Fruit fly (Drosophila melanogaster): ENCODE measurements around the gene GluRIIC.

GluRIIC gene

DNA sequence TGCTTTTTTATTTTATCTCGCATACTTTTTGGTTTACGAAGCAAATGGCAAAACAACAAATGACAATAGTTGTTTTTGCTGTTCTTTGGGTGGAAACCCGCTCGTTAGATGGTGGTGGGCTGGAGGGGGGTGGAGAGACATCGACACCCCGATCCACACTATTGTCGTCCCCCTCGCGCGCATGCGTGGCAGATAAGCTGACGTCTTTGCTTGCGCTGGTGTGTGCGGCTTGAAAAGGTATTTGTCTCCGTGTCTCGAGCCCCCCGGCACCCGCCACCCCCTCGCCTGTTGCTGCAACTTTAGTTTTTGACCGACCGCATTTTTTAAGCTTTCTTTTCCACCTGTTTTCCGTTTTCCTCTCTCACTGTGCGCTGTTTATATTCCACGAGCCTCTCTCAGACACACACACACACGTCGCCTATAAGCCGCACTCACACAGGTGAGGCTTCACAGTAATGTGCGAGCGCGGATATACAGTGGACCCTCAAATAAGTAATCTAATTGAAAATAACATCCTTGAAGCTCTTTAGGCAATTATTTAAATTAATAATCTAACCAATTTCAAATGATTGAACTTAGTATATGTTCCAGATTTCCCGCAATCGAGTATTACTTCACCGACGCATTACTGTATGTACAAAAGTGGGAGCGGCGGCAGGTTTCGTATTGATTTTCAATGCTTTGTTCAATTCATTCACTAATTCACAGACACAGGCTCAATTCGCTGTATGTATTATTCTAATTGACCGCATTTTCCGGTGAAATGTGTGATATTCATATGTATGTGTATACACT, 46.7 kb upstream of the GluRIIC start (continued):
- TF ChIP-seq amos (GFP tag; IDR thresholded peaks at IDR 0.05; ENCODE audit: partially characterized antibody): 0 out of 2 replicates have a peak, but pooled peaks have one; percentile 14
- TF ChIP-seq insv (GFP tag; optimal IDR thresholded peaks at IDR 0.05): peak in 1 of 2 experiments; percentile 18
- peak; percentile 90 for TF ChIP-seq CG7556 (GFP tag; optimal IDR thresholded peaks at IDR 0.05)
- peak; percentile 80 for TF ChIP-seq cato (GFP tag; optimal IDR thresholded peaks at IDR 0.05; ENCODE audit: borderline replicate concordance)
- TF ChIP-seq MBD-R2 (GFP tag; IDR thresholded peaks at IDR 0.05): peak; percentile 92
- no peak for TF ChIP-seq Dp (GFP tag; optimal IDR thresholded peaks at IDR 0.05)
- peak; percentile 94 for TF ChIP-seq Sox102F (GFP tag; optimal IDR thresholded peaks at IDR 0.05)
- peak; percentile 81 for TF ChIP-seq D19B (GFP tag; optimal IDR thresholded peaks at IDR 0.05)
- TF ChIP-seq sc (optimal IDR thresholded peaks at IDR 0.05): no peak
- peak; percentile 75 for TF ChIP-seq sc (GFP tag; optimal IDR thresholded peaks at IDR 0.05)
- TF ChIP-seq CG12219 (GFP tag; optimal IDR thresholded peaks at IDR 0.05): peak; percentile 90
- peak; percentile 91 for TF ChIP-seq CG6813 (GFP tag; optimal IDR thresholded peaks at IDR 0.05)
- peak; percentile 88 for TF ChIP-seq sens-2 (GFP tag; IDR thresholded peaks at IDR 0.05)
- peak; percentile 72 for TF ChIP-seq slou (GFP tag; optimal IDR thresholded peaks at IDR 0.05)
- peak; percentile 93 for TF ChIP-seq CG11504 (tag; optimal IDR thresholded peaks at IDR 0.05)
- peak; percentile 73 for TF ChIP-seq Nf-YB (GFP tag; optimal IDR thresholded peaks at IDR 0.05)
- TF ChIP-seq rib (GFP tag; IDR thresholded peaks at IDR 0.05): peak; percentile 95
- TF ChIP-seq nom (GFP tag; optimal IDR thresholded peaks at IDR 0.05): peak; percentile 62
- peak; percentile 14 for TF ChIP-seq Neu2 (GFP tag; optimal IDR thresholded peaks at IDR 0.05; ENCODE audit: borderline replicate concordance)
- peak; percentile 89 for TF ChIP-seq CG33557 (GFP tag; optimal IDR thresholded peaks at IDR 0.05)
- no peak for TF ChIP-seq prd (optimal IDR thresholded peaks at IDR 0.05)
- TF ChIP-seq prd (GFP tag; IDR thresholded peaks at IDR 0.05): peak; percentile 97
- peak; percentile 74 for TF ChIP-seq luna (GFP tag; optimal IDR thresholded peaks at IDR 0.05)
- TF ChIP-seq Hr51 (GFP tag; optimal IDR thresholded peaks at IDR 0.05): peak; percentile 87 to 93
- peak; percentile 97 for TF ChIP-seq NFAT (GFP tag; IDR thresholded peaks at IDR 0.05)
- TF ChIP-seq Usf (GFP tag; optimal IDR thresholded peaks at IDR 0.05): peak; percentile 79
- peak; percentile 89 for TF ChIP-seq org-1 (GFP tag; optimal IDR thresholded peaks at IDR 0.05)
- peak; percentile 97 for TF ChIP-seq CG14014 (GFP tag; IDR thresholded peaks at IDR 0.05)
- no peak for TF ChIP-seq cad (GFP tag; optimal IDR thresholded peaks at IDR 0.05)
- 0 out of 2 replicates have a peak, but pooled peaks have one; percentile 15 for TF ChIP-seq Scr (GFP tag; IDR thresholded peaks at IDR 0.05; ENCODE audit: partially characterized antibody)
- TF ChIP-seq toy (GFP tag; IDR thresholded peaks at IDR 0.05): peak; percentile 90
- TF ChIP-seq CG10543 (GFP tag; optimal IDR thresholded peaks at IDR 0.05): peak; percentile 85
- TF ChIP-seq zen (tag; optimal IDR thresholded peaks at IDR 0.05): peak; percentile 89
- peak; percentile 90 for TF ChIP-seq CG4854 (GFP tag; optimal IDR thresholded peaks at IDR 0.05)
- TF ChIP-seq CG3838 (GFP tag; optimal IDR thresholded peaks at IDR 0.05): peak; percentile 62
- peak; percentile 80 for TF ChIP-seq sqz (GFP tag; optimal IDR thresholded peaks at IDR 0.05)
- peak; percentile 93 for TF ChIP-seq otp (GFP tag; IDR thresholded peaks at IDR 0.05)
- TF ChIP-seq Mes4 (GFP tag; optimal IDR thresholded peaks at IDR 0.05): peak; percentile 83
- peak; percentile 87 for TF ChIP-seq CG12104 (GFP tag; optimal IDR thresholded peaks at IDR 0.05)
- peak; percentile 96 for TF ChIP-seq CG2678 (tag; optimal IDR thresholded peaks at IDR 0.05)
- peak; percentile 86 for TF ChIP-seq ssp (GFP tag; IDR thresholded peaks at IDR 0.05)
- TF ChIP-seq Sry-β (GFP tag; optimal IDR thresholded peaks at IDR 0.05): peak; percentile 4
- TF ChIP-seq CG14860 (GFP tag; IDR thresholded peaks at IDR 0.05; ENCODE audit: partially characterized antibody): no peak
- TF ChIP-seq CG8359 (GFP tag; optimal IDR thresholded peaks at IDR 0.05; ENCODE audit: borderline replicate concordance): peak; percentile 52
- TF ChIP-seq peb (GFP tag; IDR thresholded peaks at IDR 0.05): peak; percentile 91
- TF ChIP-seq CG6654 (GFP tag; optimal IDR thresholded peaks at IDR 0.05): peak; percentile 66
- TF ChIP-seq CG10147 (GFP tag; optimal IDR thresholded peaks at IDR 0.05): peak; percentile 90
- peak; percentile 83 for TF ChIP-seq NK7.1 (GFP tag; optimal IDR thresholded peaks at IDR 0.05)
